Fruit fly (Drosophila melanogaster) whole organism, embryonic: ENCODE measurements around the gene CG10674.

Source experiments
- Atf-2 ChIP-seq: fragments of 200-800 bp; sonication (Bioruptor generic); optimal IDR thresholded peaks from 2 replicates; lab custom pipeline; 2016; ENCODE audit warnings: missing biosample characterization, missing genetic modification characterization
- C15 ChIP-seq: fragments of 200-800 bp; sonication (Bioruptor generic); IDR thresholded peaks from 3 replicates; pipeline ENCODE4 v1.3.6; 2022; ENCODE audit warnings: missing biosample characterization, missing genetic modification characterization
- CG11504 ChIP-seq: fragments of 200-800 bp; sonication (Bioruptor generic); optimal IDR thresholded peaks from 3 replicates; lab custom pipeline; 2019; ENCODE audit warnings: missing biosample characterization, mild to moderate bottlenecking, missing genetic modification characterization, moderate library complexity
- CG13287 ChIP-seq: fragments of 200-800 bp; sonication (Bioruptor generic); IDR thresholded peaks from 2 replicates; pipeline ENCODE4 v1.3.6; 2022; ENCODE audit warnings: missing biosample characterization, missing genetic modification characterization; ENCODE audit not compliant: partially characterized antibody
- CG14667 ChIP-seq: fragments of 200-800 bp; sonication (Bioruptor generic); IDR thresholded peaks from 2 replicates; pipeline ENCODE4 v1.3.6; 2022; ENCODE audit warnings: missing biosample characterization, missing genetic modification characterization
- CG15269 ChIP-seq: fragments of 200-800 bp; sonication (Bioruptor generic); optimal IDR thresholded peaks from 2 replicates; lab custom pipeline; 2018; ENCODE audit warnings: missing biosample characterization, mild to moderate bottlenecking, missing genetic modification characterization, moderate library complexity
- CG16779 ChIP-seq: fragments of 200-800 bp; sonication (Bioruptor generic); IDR thresholded peaks from 2 replicates; pipeline ENCODE4 v1.3.6; 2022; ENCODE audit warnings: missing biosample characterization, missing genetic modification characterization
- CG2120 ChIP-seq: fragments of 200-800 bp; sonication (Bioruptor generic); optimal IDR thresholded peaks from 3 replicates; lab custom pipeline; 2016; ENCODE audit warnings: missing biosample characterization, missing genetic modification characterization
- CG31365 ChIP-seq: fragments of 200-800 bp; sonication (Bioruptor generic); optimal IDR thresholded peaks from 2 replicates; lab custom pipeline; 2018; ENCODE audit warnings: missing biosample characterization, mild to moderate bottlenecking, missing genetic modification characterization
- CG31388 ChIP-seq: fragments of 200-800 bp; sonication (Bioruptor generic); optimal IDR thresholded peaks from 2 replicates; lab custom pipeline; 2016; ENCODE audit warnings: missing biosample characterization, missing genetic modification characterization
- CG5245 ChIP-seq: fragments of 200-800 bp; sonication (Bioruptor generic); optimal IDR thresholded peaks from 3 replicates; lab custom pipeline; 2016; ENCODE audit warnings: missing biosample characterization, missing genetic modification characterization
- CG7556 ChIP-seq: fragments of 200-800 bp; sonication (Bioruptor generic); optimal IDR thresholded peaks from 2 replicates; lab custom pipeline; 2017; ENCODE audit warnings: missing biosample characterization, mild to moderate bottlenecking, missing genetic modification characterization
- CG7839 ChIP-seq: fragments of 200-800 bp; sonication (Bioruptor generic); optimal IDR thresholded peaks from 3 replicates; lab custom pipeline; 2018; ENCODE audit warnings: missing biosample characterization, mild to moderate bottlenecking, missing genetic modification characterization, moderate library complexity
- CG8290 ChIP-seq, 3 experiments: fragments of 200-800 bp; sonication (Bioruptor generic); optimal IDR thresholded peaks; 2 replicates each; lab custom pipeline; 2016 to 2019; ENCODE audit warnings: missing biosample characterization in 3 of 3, missing genetic modification characterization in 3 of 3, mild to moderate bottlenecking in 2 of 3, moderate library complexity in 1 of 3
- CG8478 ChIP-seq: fragments of >200 bp; optimal IDR thresholded peaks from 2 replicates; lab custom pipeline; 2018
- CG8924 ChIP-seq: fragments of 200-800 bp; optimal IDR thresholded peaks from 3 replicates; lab custom pipeline; 2019; ENCODE audit warnings: missing biosample characterization, mild to moderate bottlenecking, missing genetic modification characterization, moderate library complexity
- CG9609 ChIP-seq: fragments of 200-800 bp; sonication (Bioruptor generic); optimal IDR thresholded peaks from 3 replicates; lab custom pipeline; 2016; ENCODE audit warnings: missing biosample characterization, missing genetic modification characterization
- CHES-1-like ChIP-seq: fragments of 200-800 bp; sonication (Bioruptor generic); optimal IDR thresholded peaks from 2 replicates; lab custom pipeline; 2016; ENCODE audit warnings: missing biosample characterization, missing genetic modification characterization
- CkIIα-i1 ChIP-seq: fragments of 200-800 bp; sonication (Bioruptor generic); IDR thresholded peaks from 2 replicates; pipeline ENCODE4 v1.3.6; 2022; ENCODE audit warnings: missing biosample characterization, missing genetic modification characterization
- D19A ChIP-seq: fragments of 200-800 bp; optimal IDR thresholded peaks from 3 replicates; lab custom pipeline; 2019; ENCODE audit warnings: missing biosample characterization, mild to moderate bottlenecking, missing genetic modification characterization, moderate library complexity
- Hr78 ChIP-seq, 2 experiments: fragments of 200-800 bp in 1 of 2; fragments of >200 bp in 1 of 2; sonication (Bioruptor generic) in 1 of 2; optimal IDR thresholded peaks; 2 replicates each; lab custom pipeline; 2017 to 2019; ENCODE audit warnings: missing biosample characterization in 2 of 2, missing genetic modification characterization in 2 of 2, mild to moderate bottlenecking in 1 of 2, moderate library complexity in 1 of 2
- MBD-R2 ChIP-seq: fragments of 200-800 bp; sonication (Bioruptor generic); IDR thresholded peaks from 2 replicates; pipeline ENCODE4 v1.3.6; 2022; ENCODE audit warnings: missing biosample characterization, missing genetic modification characterization
- Nf-YC ChIP-seq: fragments of 200-800 bp; optimal IDR thresholded peaks from 3 replicates; lab custom pipeline; 2019; ENCODE audit warnings: missing biosample characterization, mild to moderate bottlenecking, missing genetic modification characterization, moderate library complexity
- Oli ChIP-seq: fragments of 200-800 bp; sonication (Bioruptor generic); optimal IDR thresholded peaks from 2 replicates; lab custom pipeline; 2018; ENCODE audit warnings: missing biosample characterization, mild to moderate bottlenecking, missing genetic modification characterization, moderate library complexity
- Spps ChIP-seq: fragments of 200-800 bp; sonication (Bioruptor generic); optimal IDR thresholded peaks from 2 replicates; lab custom pipeline; 2018; ENCODE audit warnings: missing biosample characterization, mild to moderate bottlenecking, missing genetic modification characterization
- Stat92E ChIP-seq, 3 experiments: fragments of >200 bp in 2 of 3; fragments of 200-800 bp in 1 of 3; sonication (Bioruptor generic) in 1 of 3; optimal IDR thresholded peaks; 2 replicates each; lab custom pipeline; 2017 to 2019; ENCODE audit warnings: missing biosample characterization in 3 of 3, missing genetic modification characterization in 3 of 3, mild to moderate bottlenecking in 1 of 3, moderate library complexity in 1 of 3
- ab ChIP-seq: fragments of 200-800 bp; sonication (Bioruptor generic); optimal IDR thresholded peaks from 2 replicates; lab custom pipeline; 2016; ENCODE audit warnings: missing biosample characterization, missing genetic modification characterization
- ac ChIP-seq: fragments of 200-800 bp; sonication (Bioruptor generic); optimal IDR thresholded peaks from 3 replicates; lab custom pipeline; 2017; ENCODE audit warnings: missing biosample characterization, mild to moderate bottlenecking, missing genetic modification characterization
- al ChIP-seq: fragments of 200-800 bp; sonication (Bioruptor generic); IDR thresholded peaks from 2 replicates; pipeline ENCODE4 v1.3.6; 2022; ENCODE audit warnings: missing biosample characterization, missing genetic modification characterization
- cad ChIP-seq: fragments of >200 bp; optimal IDR thresholded peaks from 2 replicates; lab custom pipeline; 2017; ENCODE audit warnings: missing biosample characterization, missing genetic modification characterization
- caup ChIP-seq: fragments of 200-800 bp; sonication (Bioruptor generic); optimal IDR thresholded peaks from 3 replicates; lab custom pipeline; 2017; ENCODE audit warnings: missing biosample characterization, mild to moderate bottlenecking, missing genetic modification characterization, moderate library complexity; ENCODE audit not compliant: severe bottlenecking
- da ChIP-seq: fragments of 200-800 bp; sonication (Bioruptor generic); optimal IDR thresholded peaks from 2 replicates; lab custom pipeline; 2016; ENCODE audit warnings: missing biosample characterization, missing genetic modification characterization
- dmrt11E ChIP-seq: fragments of 200-800 bp; sonication (Bioruptor generic); optimal IDR thresholded peaks from 3 replicates; lab custom pipeline; 2018; ENCODE audit warnings: missing biosample characterization, mild to moderate bottlenecking, missing genetic modification characterization, moderate library complexity
- emc ChIP-seq: fragments of 200-800 bp; sonication (Bioruptor generic); optimal IDR thresholded peaks from 2 replicates; lab custom pipeline; 2016; ENCODE audit warnings: missing biosample characterization, missing genetic modification characterization
- esg ChIP-seq: fragments of 200-800 bp; sonication (Bioruptor generic); conservative IDR thresholded peaks from 2 replicates; pipeline ENCODE4 v1.3.6; 2022; ENCODE audit warnings: missing biosample characterization, missing genetic modification characterization
- ewg ChIP-seq: fragments of 200-800 bp; sonication (Bioruptor generic); optimal IDR thresholded peaks from 3 replicates; lab custom pipeline; 2017; ENCODE audit warnings: mild to moderate bottlenecking, missing biosample characterization, missing genetic modification reagents, missing genetic modification characterization
- fru ChIP-seq: fragments of >200 bp; optimal IDR thresholded peaks from 2 replicates; lab custom pipeline; 2017
- fu2 ChIP-seq: fragments of 200-800 bp; sonication (Bioruptor generic); optimal IDR thresholded peaks from 2 replicates; lab custom pipeline; 2016; ENCODE audit warnings: missing biosample characterization, missing genetic modification characterization
- gcm ChIP-seq: fragments of 200-800 bp; sonication (Bioruptor generic); optimal IDR thresholded peaks from 2 replicates; lab custom pipeline; 2019; ENCODE audit warnings: missing biosample characterization, mild to moderate bottlenecking, missing genetic modification characterization, moderate library complexity
- gsb ChIP-seq: fragments of 200-800 bp; sonication (Bioruptor generic); IDR thresholded peaks from 2 replicates; pipeline ENCODE4 v1.3.6; 2022; ENCODE audit warnings: missing biosample characterization, missing genetic modification characterization
- hb ChIP-seq: fragments of 200-800 bp; sonication (Bioruptor generic); IDR thresholded peaks from 3 replicates; pipeline ENCODE4 v1.3.6; 2022; ENCODE audit warnings: missing biosample characterization, missing genetic modification characterization; ENCODE audit not compliant: partially characterized antibody
- ken ChIP-seq: fragments of 200-800 bp; sonication (Bioruptor generic); IDR thresholded peaks from 3 replicates; pipeline ENCODE4 v1.3.6; 2022; ENCODE audit warnings: missing biosample characterization, missing genetic modification characterization
- lbe ChIP-seq: fragments of 200-800 bp; sonication (Bioruptor generic); optimal IDR thresholded peaks from 2 replicates; lab custom pipeline; 2016; ENCODE audit warnings: missing biosample characterization, mild to moderate bottlenecking, missing genetic modification characterization
- luna ChIP-seq: fragments of 200-800 bp; sonication (Bioruptor generic); optimal IDR thresholded peaks from 2 replicates; lab custom pipeline; 2016; ENCODE audit warnings: missing biosample characterization, missing genetic modification characterization
- phol ChIP-seq: fragments of 200-800 bp; sonication (Bioruptor generic); optimal IDR thresholded peaks from 3 replicates; lab custom pipeline; 2018; ENCODE audit warnings: missing biosample characterization, mild to moderate bottlenecking, missing genetic modification characterization, moderate library complexity
- sens-2 ChIP-seq: fragments of 200-800 bp; sonication (Bioruptor generic); IDR thresholded peaks from 2 replicates; pipeline ENCODE4 v1.3.6; 2022; ENCODE audit warnings: missing biosample characterization, missing genetic modification characterization
- sug ChIP-seq: fragments of 200-800 bp; optimal IDR thresholded peaks from 2 replicates; lab custom pipeline; 2019; ENCODE audit warnings: missing biosample characterization, mild to moderate bottlenecking, missing genetic modification characterization, moderate library complexity
- tio ChIP-seq: fragments of 200-800 bp; sonication (Bioruptor generic); optimal IDR thresholded peaks from 2 replicates; lab custom pipeline; 2017; ENCODE audit warnings: missing biosample characterization, missing genetic modification characterization, inconsistent platforms
- yki ChIP-seq: fragments of >200 bp; optimal IDR thresholded peaks from 3 replicates; lab custom pipeline; 2018

CG10674 gene

DNA sequence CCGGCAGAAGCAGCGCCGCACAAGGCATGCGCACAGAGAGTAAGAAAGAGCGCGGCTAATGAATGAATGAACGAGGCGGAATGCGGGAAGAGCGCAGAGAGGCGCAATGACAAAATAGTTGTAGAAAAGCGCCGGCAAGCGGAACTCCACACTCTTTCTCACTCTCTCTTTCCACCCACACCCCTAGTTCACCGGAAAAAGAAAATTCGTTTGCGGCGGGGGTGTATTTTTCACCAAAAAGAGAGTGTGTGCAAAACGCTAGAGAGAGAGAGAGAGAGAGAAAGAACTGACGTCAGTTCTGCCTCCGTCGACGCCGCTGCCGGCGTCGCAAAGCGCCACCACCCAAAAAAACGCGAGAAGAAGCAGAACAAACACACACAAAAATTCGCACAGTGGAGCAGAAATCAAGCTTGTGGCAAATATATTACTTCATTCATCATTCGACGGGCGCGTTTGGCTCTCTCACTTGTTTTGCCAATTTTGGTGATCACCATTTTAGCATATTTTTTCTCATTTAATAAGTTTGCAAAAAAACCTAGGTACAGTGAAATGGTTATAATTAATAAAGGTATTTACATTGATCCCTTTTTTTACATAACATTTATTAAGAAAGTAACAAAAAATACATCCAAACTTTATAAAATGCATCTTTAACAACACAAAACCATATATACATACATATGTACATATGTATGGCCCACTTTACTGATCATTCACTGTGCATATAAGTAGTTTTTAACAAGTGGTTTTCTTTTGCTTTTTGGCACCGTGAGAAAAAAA, 49.0 kb upstream of the CG10674 start (continued):
- TF ChIP-seq phol (tag; lab: Kevin White, UChicago) = peak; percentile 69
- peak; percentile 82 for TF ChIP-seq ewg (GFP tag; lab: Kevin White, UChicago)
- TF ChIP-seq CG14667 = 0 out of 2 replicates have a peak, but pooled peaks have one; percentile 17
- peak in 1 of 3 experiments; percentile 27 for TF ChIP-seq Stat92E (GFP tag; optimal IDR thresholded peaks at IDR 0.05; lab: Kevin White, UChicago)
- no peak for TF ChIP-seq cad (GFP tag; lab: Kevin White, UChicago)
- TF ChIP-seq ken (GFP tag; lab: Robert Waterston, UW) = no peak
- TF ChIP-seq Atf-2 (GFP tag; lab: Kevin White, UChicago) = no peak
- peak; percentile 36 for TF ChIP-seq caup
- peak; percentile 70 for TF ChIP-seq CG7556
- no peak for TF ChIP-seq lbe
- TF ChIP-seq C15 = no peak
- peak; percentile 54 for TF ChIP-seq CG13287
- TF ChIP-seq CG31388 (GFP tag; lab: Kevin White, UChicago) = no peak
- TF ChIP-seq sug (tag; lab: Kevin White, UChicago) = peak; percentile 27
- TF ChIP-seq MBD-R2 = peak; percentile 27; the same call in 1 of the 2 replicates
- peak; percentile 30 for TF ChIP-seq ab (GFP tag; lab: Kevin White, UChicago)
- peak; percentile 53; the same call in 1 of the 2 replicates for TF ChIP-seq al (GFP tag; lab: Robert Waterston, UW)
- no peak for TF ChIP-seq luna
- no peak for TF ChIP-seq CkIIα-i1 (GFP tag; lab: Robert Waterston, UW)
- TF ChIP-seq D19A (tag; lab: Kevin White, UChicago) = peak; percentile 15
- TF ChIP-seq hb (GFP tag; lab: Robert Waterston, UW) = no peak
- peak; percentile 58; the same call in 1 of the 2 replicates for TF ChIP-seq esg (GFP tag; lab: Robert Waterston, UW)
- no peak for TF ChIP-seq Hr78 (GFP tag; optimal IDR thresholded peaks at IDR 0.05; lab: Kevin White, UChicago)
- TF ChIP-seq sens-2 (GFP tag; lab: Robert Waterston, UW) = no peak
- TF ChIP-seq Nf-YC (tag; lab: Kevin White, UChicago) = no peak
- TF ChIP-seq CHES-1-like (GFP tag; lab: Kevin White, UChicago) = no peak
- TF ChIP-seq CG11504 (tag; lab: Kevin White, UChicago) = peak; percentile 73
- peak; percentile 75 for TF ChIP-seq Oli (tag; lab: Kevin White, UChicago)
- TF ChIP-seq dmrt11E (tag; lab: Kevin White, UChicago) = peak; percentile 12
- TF ChIP-seq tio (GFP tag; lab: Kevin White, UChicago) = peak; percentile 74
- TF ChIP-seq Spps = no peak
- TF ChIP-seq ac (GFP tag; lab: Kevin White, UChicago) = no peak
- TF ChIP-seq gcm (GFP tag; lab: Kevin White, UChicago) = peak; percentile 64
- TF ChIP-seq CG5245 (GFP tag; lab: Kevin White, UChicago) = peak; percentile 21
- peak; percentile 68 for TF ChIP-seq CG9609 (GFP tag; lab: Kevin White, UChicago)
- TF ChIP-seq CG2120 (GFP tag; lab: Kevin White, UChicago) = peak; percentile 74
- peak; percentile 24 for TF ChIP-seq CG8924 (tag; lab: Kevin White, UChicago)
- no peak for TF ChIP-seq CG8478 (lab: Kevin White, UChicago)
- no peak for TF ChIP-seq fru
- TF ChIP-seq CG15269 = peak; percentile 62
- TF ChIP-seq emc (GFP tag; lab: Kevin White, UChicago) = no peak
- no peak for TF ChIP-seq CG16779 (GFP tag; lab: Robert Waterston, UW)
- peak; percentile 22; the same call in 1 of the 2 replicates for TF ChIP-seq gsb
- peak; percentile 65 for TF ChIP-seq fu2 (GFP tag; lab: Kevin White, UChicago)
- TF ChIP-seq da (GFP tag; lab: Kevin White, UChicago) = no peak
- peak; percentile 64 for TF ChIP-seq CG7839
- peak; percentile 85 for TF ChIP-seq yki (lab: Kevin White, UChicago)
- TF ChIP-seq CG31365 (tag; lab: Kevin White, UChicago) = no peak
- TF ChIP-seq CG8290 (GFP tag; optimal IDR thresholded peaks at IDR 0.05; lab: Kevin White, UChicago) = no peak
- TF ChIP-seq CG8290 (tag; optimal IDR thresholded peaks at IDR 0.05; lab: Kevin White, UChicago) = peak in 1 of 2 experiments; percentile 8
